Worm (Caenorhabditis elegans) whole organism, L4 larva: ENCODE data around the gene pik-1.
A peak's percentile ranks its signal among the peaks of the same experiment; 100 is the strongest.

Experiments
- F26F4.8 ChIP-seq: fragments of 200-800 bp; sonication (Bioruptor generic); conservative IDR thresholded peaks from 2 replicates; pipeline ENCODE4 v1.3.6; 2022; ENCODE audit warnings: missing genetic modification characterization, missing compliant biosample characterization
- F37D6.2 ChIP-seq: sonication (generic microtip); optimal IDR thresholded peaks from 2 replicates; lab custom pipeline; 2016; ENCODE audit warnings: mild to moderate bottlenecking, missing genetic modification characterization, missing compliant biosample characterization
- F44E2.7 ChIP-seq: fragments of 200-800 bp; sonication (Bioruptor generic); IDR thresholded peaks from 2 replicates; pipeline ENCODE4 v2.1.2; 2022; ENCODE audit warnings: missing genetic modification characterization, missing compliant biosample characterization
- R02D3.7 ChIP-seq: fragments of 150-350 bp; sonication (generic microtip); optimal IDR thresholded peaks from 3 replicates; lab custom pipeline; 2014; ENCODE audit warnings: missing biosample characterization, missing genetic modification characterization
- Y105C5A.15 ChIP-seq: fragments of 200-800 bp; sonication (Bioruptor generic); IDR thresholded peaks from 2 replicates; pipeline ENCODE4 v1.3.6; 2022; ENCODE audit warnings: missing genetic modification characterization, missing compliant biosample characterization
- Y5F2A.4 ChIP-seq: fragments of 200-800 bp; sonication (Bioruptor generic); optimal IDR thresholded peaks from 2 replicates; lab custom pipeline; 2018; ENCODE audit warnings: mild to moderate bottlenecking, missing genetic modification characterization, missing compliant biosample characterization
- Y75B8A.6 ChIP-seq: fragments of 200-800 bp; sonication (Bioruptor generic); IDR thresholded peaks from 2 replicates; pipeline ENCODE4 v1.3.6; 2022; ENCODE audit warnings: missing genetic modification reagents, missing genetic modification characterization, missing compliant biosample characterization
- ZK546.5 ChIP-seq, 2 experiments: sonication (generic microtip); optimal IDR thresholded peaks; 2 replicates each; lab custom pipeline; 2017; ENCODE audit warnings: missing biosample characterization in 2 of 2, missing genetic modification characterization in 2 of 2
- ceh-20 ChIP-seq: fragments of 200-800 bp; sonication (Bioruptor generic); IDR thresholded peaks from 2 replicates; pipeline ENCODE4 v1.3.6; 2022; ENCODE audit warnings: missing genetic modification reagents, missing genetic modification characterization, missing compliant biosample characterization
- ceh-62 ChIP-seq: sonication (generic microtip); optimal IDR thresholded peaks from 2 replicates; lab custom pipeline; 2017; ENCODE audit warnings: missing biosample characterization, missing genetic modification characterization
- ceh-82 ChIP-seq: sonication (generic microtip); optimal IDR thresholded peaks from 2 replicates; lab custom pipeline; 2017; ENCODE audit warnings: missing biosample characterization, missing genetic modification characterization
- ces-1 ChIP-seq: fragments of 150-350 bp; sonication (generic microtip); optimal IDR thresholded peaks from 4 replicates; lab custom pipeline; 2014; ENCODE audit warnings: missing biosample characterization, missing genetic modification reagents, missing genetic modification characterization
- daf-16 ChIP-seq, 3 experiments: sonication (generic microtip); optimal IDR thresholded peaks; 2 replicates each; lab custom pipeline; 2016 to 2017; ENCODE audit warnings: missing genetic modification characterization in 3 of 3, missing genetic modification reagents in 3 of 3, mild to moderate bottlenecking in 2 of 3, missing compliant biosample characterization in 2 of 3, missing biosample characterization in 1 of 3, moderate library complexity in 1 of 3
- dmd-6 ChIP-seq: fragments of 200-800 bp; sonication (Bioruptor generic); IDR thresholded peaks from 2 replicates; pipeline ENCODE4 v1.3.6; 2022; ENCODE audit warnings: missing genetic modification reagents, missing genetic modification characterization, missing compliant biosample characterization
- dmd-8 ChIP-seq: fragments of 200-800 bp; sonication (Bioruptor generic); IDR thresholded peaks from 2 replicates; pipeline ENCODE4 v1.3.6; 2022; ENCODE audit warnings: missing genetic modification characterization, missing compliant biosample characterization
- dmd-9 ChIP-seq: fragments of 200-800 bp; sonication (Bioruptor generic); IDR thresholded peaks from 2 replicates; pipeline ENCODE4 v1.3.6; 2022; ENCODE audit warnings: missing genetic modification reagents, missing genetic modification characterization, missing compliant biosample characterization
- dpl-1 ChIP-seq: fragments of 150-350 bp; optimal IDR thresholded peaks from 2 replicates; lab custom pipeline; 2014; ENCODE audit warnings: missing biosample characterization, missing genetic modification reagents, missing genetic modification characterization
- duxl-1 ChIP-seq: sonication (generic microtip); optimal IDR thresholded peaks from 2 replicates; lab custom pipeline; 2016; ENCODE audit warnings: mild to moderate bottlenecking, missing genetic modification characterization, moderate library complexity, missing compliant biosample characterization; ENCODE audit not compliant: poor library complexity
- dve-1 ChIP-seq: sonication (generic microtip); optimal IDR thresholded peaks from 2 replicates; lab custom pipeline; 2017; ENCODE audit warnings: antibody characterized with exemption, mild to moderate bottlenecking, missing genetic modification characterization, missing compliant biosample characterization; ENCODE audit not compliant: insufficient read depth
- fos-1 ChIP-seq: fragments of 150-350 bp; optimal IDR thresholded peaks from 2 replicates; lab custom pipeline; 2014; ENCODE audit warnings: missing biosample characterization, missing genetic modification characterization
- hif-1 ChIP-seq, 2 experiments: sonication (generic microtip); optimal IDR thresholded peaks; 2 replicates each; lab custom pipeline; 2016 to 2017; ENCODE audit warnings: missing compliant biosample characterization in 2 of 2, missing genetic modification characterization in 2 of 2, missing genetic modification reagents in 2 of 2, missing genotype in 2 of 2, mild to moderate bottlenecking in 1 of 2
- hlh-11 ChIP-seq: fragments of 200-800 bp; sonication (Bioruptor generic); optimal IDR thresholded peaks from 2 replicates; lab custom pipeline; 2018; ENCODE audit warnings: mild to moderate bottlenecking, missing genetic modification characterization, missing compliant biosample characterization
- hmg-1.1 ChIP-seq: fragments of 200-800 bp; sonication (Bioruptor generic); IDR thresholded peaks from 2 replicates; pipeline ENCODE4 v1.3.6; 2022; ENCODE audit warnings: missing genetic modification reagents, missing genetic modification characterization, missing compliant biosample characterization
- jun-1 ChIP-seq: fragments of 150-350 bp; optimal IDR thresholded peaks from 2 replicates; lab custom pipeline; 2014; ENCODE audit warnings: missing biosample characterization, missing genetic modification reagents, missing genetic modification characterization
- lim-7 ChIP-seq: fragments of 200-800 bp; sonication (Bioruptor generic); IDR thresholded peaks from 2 replicates; pipeline ENCODE4 v1.3.6; 2022; ENCODE audit warnings: missing genetic modification characterization, missing compliant biosample characterization
- lin-1 ChIP-seq: fragments of 200-800 bp; sonication (Bioruptor generic); IDR thresholded peaks from 2 replicates; pipeline ENCODE4 v1.3.6; 2022; ENCODE audit warnings: missing genetic modification reagents, missing genetic modification characterization, missing compliant biosample characterization
- lin-13 ChIP-seq: fragments of 150-350 bp; optimal IDR thresholded peaks from 2 replicates; lab custom pipeline; 2014; ENCODE audit warnings: missing biosample characterization, missing genetic modification reagents, missing genetic modification characterization
- lin-15B ChIP-seq: fragments of 150-350 bp; sonication (generic microtip); optimal IDR thresholded peaks from 3 replicates; lab custom pipeline; 2014; ENCODE audit warnings: missing biosample characterization, missing genetic modification characterization
- lin-29 ChIP-seq: fragments of 200-800 bp; sonication (Bioruptor generic); IDR thresholded peaks from 2 replicates; pipeline ENCODE4 v1.3.6; 2022; ENCODE audit warnings: missing genetic modification reagents, missing genetic modification characterization, missing compliant biosample characterization
- lir-3 ChIP-seq: sonication (generic microtip); optimal IDR thresholded peaks from 2 replicates; lab custom pipeline; 2016; ENCODE audit warnings: mild to moderate bottlenecking, missing genetic modification characterization, missing compliant biosample characterization
- lsy-2 ChIP-seq, 2 experiments: fragments of 150-350 bp in 1 of 2; sonication (generic microtip) in 1 of 2; optimal IDR thresholded peaks; 2 replicates each; lab custom pipeline; 2014 to 2017; ENCODE audit warnings: missing biosample characterization in 2 of 2, missing genetic modification characterization in 2 of 2
- mes-2 ChIP-seq: sonication (generic microtip); optimal IDR thresholded peaks from 2 replicates; lab custom pipeline; 2016; ENCODE audit warnings: missing genotype, mild to moderate bottlenecking, missing genetic modification characterization, missing compliant biosample characterization; ENCODE audit not compliant: poor library complexity, severe bottlenecking
- nhr-10 ChIP-seq: fragments of 150-350 bp; optimal IDR thresholded peaks from 2 replicates; lab custom pipeline; 2014; ENCODE audit warnings: missing biosample characterization, missing genetic modification characterization
- nhr-25 ChIP-seq: sonication (generic microtip); optimal IDR thresholded peaks from 2 replicates; lab custom pipeline; 2017; ENCODE audit warnings: missing genetic modification characterization, mild to moderate bottlenecking, missing compliant biosample characterization, antibody characterized with exemption, moderate library complexity, borderline replicate concordance; ENCODE audit not compliant: insufficient read depth
- nhr-41 ChIP-seq: fragments of 200-800 bp; sonication (Bioruptor generic); IDR thresholded peaks from 2 replicates; pipeline ENCODE4 v1.3.6; 2022; ENCODE audit warnings: missing genetic modification reagents, missing genetic modification characterization, missing compliant biosample characterization
- nhr-48 ChIP-seq: sonication (generic microtip); optimal IDR thresholded peaks from 2 replicates; lab custom pipeline; 2016; ENCODE audit warnings: mild to moderate bottlenecking, missing genetic modification characterization, missing compliant biosample characterization
- nhr-6 ChIP-seq: fragments of 150-350 bp; optimal IDR thresholded peaks from 2 replicates; lab custom pipeline; 2014; ENCODE audit warnings: missing biosample characterization, missing genetic modification characterization
- php-3 ChIP-seq: fragments of 200-800 bp; sonication (Bioruptor generic); IDR thresholded peaks from 2 replicates; pipeline ENCODE4 v1.3.6; 2022; ENCODE audit warnings: missing genetic modification reagents, missing genetic modification characterization, missing compliant biosample characterization
- rbr-2 ChIP-seq: sonication (generic microtip); optimal IDR thresholded peaks from 2 replicates; lab custom pipeline; 2016; ENCODE audit warnings: missing genotype, missing genetic modification characterization, missing compliant biosample characterization
- saeg-2 ChIP-seq: fragments of 200-800 bp; sonication (Bioruptor generic); IDR thresholded peaks from 2 replicates; pipeline ENCODE4 v1.3.6; 2022; ENCODE audit warnings: missing genetic modification reagents, missing genetic modification characterization, missing compliant biosample characterization
- set-16 ChIP-seq: fragments of 200-800 bp; sonication (Bioruptor generic); IDR thresholded peaks from 2 replicates; pipeline ENCODE4 v1.3.6; 2022; ENCODE audit warnings: missing genetic modification reagents, missing genetic modification characterization, missing compliant biosample characterization
- snpc-4 ChIP-seq: fragments of 150-350 bp; optimal IDR thresholded peaks from 2 replicates; lab custom pipeline; 2014; ENCODE audit warnings: missing biosample characterization, missing genetic modification characterization
- tag-97 ChIP-seq: fragments of 200-800 bp; sonication (Bioruptor generic); IDR thresholded peaks from 2 replicates; pipeline ENCODE4 v1.3.6; 2022; ENCODE audit warnings: missing genetic modification characterization, missing compliant biosample characterization
- tra-1 ChIP-seq: fragments of 200-800 bp; sonication (Bioruptor generic); IDR thresholded peaks from 2 replicates; pipeline ENCODE4 v1.3.6; 2022; ENCODE audit warnings: missing genetic modification reagents, missing genetic modification characterization, missing compliant biosample characterization
- unc-130 ChIP-seq: sonication (generic microtip); optimal IDR thresholded peaks from 2 replicates; lab custom pipeline; 2016; ENCODE audit warnings: missing genetic modification reagents, missing genetic modification characterization, missing compliant biosample characterization
- unc-39 ChIP-seq: sonication (generic microtip); optimal IDR thresholded peaks from 2 replicates; lab custom pipeline; 2017; ENCODE audit warnings: missing biosample characterization, missing genetic modification characterization
- unc-62 ChIP-seq, 3 experiments: fragments of 150-350 bp in 1 of 3; sonication (generic microtip); optimal IDR thresholded peaks in 2 of 3; peaks in 1 of 3; 1 replicate in 1 of 3; 2 replicates in 2 of 3; lab custom pipeline; 2014 to 2017; ENCODE audit warnings: missing biosample characterization in 3 of 3, missing genetic modification characterization in 3 of 3, missing genetic modification reagents in 3 of 3, missing genotype in 1 of 3
- zag-1 ChIP-seq: fragments of 150-350 bp; optimal IDR thresholded peaks from 2 replicates; lab custom pipeline; 2014; ENCODE audit warnings: missing biosample characterization, missing genetic modification characterization
- zfp-2 ChIP-seq: sonication (generic microtip); optimal IDR thresholded peaks from 2 replicates; lab custom pipeline; 2016; ENCODE audit warnings: mild to moderate bottlenecking, missing genetic modification characterization, missing compliant biosample characterization
- zfp-3 ChIP-seq: fragments of 200-800 bp; sonication (Bioruptor generic); conservative IDR thresholded peaks from 2 replicates; pipeline ENCODE4 v1.3.6; 2022; ENCODE audit warnings: missing genetic modification reagents, missing genetic modification characterization, missing compliant biosample characterization

The pik-1 gene

ce11 chrIV:13393246-13393716, 22.6 kb upstream of the pik-1 start (continued):
- TF ChIP-seq hif-1 (tag; optimal IDR thresholded peaks at IDR 0.05; lab: Kevin White, UChicago) = peak in 1 of 2 experiments; percentile 62
- TF ChIP-seq set-16 (GFP tag; lab: Robert Waterston, UW) = no peak
- TF ChIP-seq Y5F2A.4 (GFP tag; lab: Kevin White, UChicago) = no peak
- no peak for TF ChIP-seq dmd-8 (GFP tag; lab: Robert Waterston, UW)
- TF ChIP-seq ces-1 (GFP tag; lab: Kevin White, UChicago) = no peak
- peak; percentile 91 for TF ChIP-seq hlh-11
- TF ChIP-seq lsy-2 (tag; optimal IDR thresholded peaks at IDR 0.05; lab: Kevin White, UChicago) = no peak
- TF ChIP-seq nhr-25 (tag; lab: Kevin White, UChicago) = no peak
- no peak for TF ChIP-seq F44E2.7 (GFP tag; lab: Robert Waterston, UW)
- TF ChIP-seq lin-1 = no peak
- TF ChIP-seq lin-29 = no peak
- peak in 1 of 2 experiments; percentile 55 for TF ChIP-seq daf-16 (GFP tag; optimal IDR thresholded peaks at IDR 0.05; lab: Kevin White, UChicago)
- peak; percentile 70 for TF ChIP-seq daf-16 (tag; optimal IDR thresholded peaks at IDR 0.05; lab: Kevin White, UChicago)
- TF ChIP-seq dmd-9 (GFP tag; lab: Robert Waterston, UW) = no peak
- no peak for TF ChIP-seq zag-1
- TF ChIP-seq jun-1 (tag; lab: Kevin White, UChicago) = no peak
- no peak for TF ChIP-seq F37D6.2
- peak; percentile 81 for TF ChIP-seq nhr-48 (tag; lab: Kevin White, UChicago)
- TF ChIP-seq zfp-3 (GFP tag; lab: Robert Waterston, UW) = no peak
- TF ChIP-seq dve-1 = peak; percentile 52
- no peak for TF ChIP-seq ZK546.5 (tag; optimal IDR thresholded peaks at IDR 0.05; lab: Kevin White, UChicago)
- no peak for TF ChIP-seq rbr-2 (tag; lab: Kevin White, UChicago)
- no peak for TF ChIP-seq lin-15B (tag; lab: Kevin White, UChicago)
- no peak for TF ChIP-seq duxl-1 (tag; lab: Kevin White, UChicago)
- TF ChIP-seq nhr-10 (tag; lab: Kevin White, UChicago) = peak; percentile 87
- TF ChIP-seq unc-62 (GFP tag; optimal IDR thresholded peaks at IDR 0.05 in 1 of 2; lab: Kevin White, UChicago) = peak in 1 of 2 experiments; percentile 83
- TF ChIP-seq unc-62 (tag; optimal IDR thresholded peaks at IDR 0.05; lab: Kevin White, UChicago) = no peak
- TF ChIP-seq unc-39 = no peak
- TF ChIP-seq nhr-41 = no peak
- no peak; the same call in 1 of the 2 replicates for TF ChIP-seq tra-1
- TF ChIP-seq php-3 (GFP tag; lab: Robert Waterston, UW) = peak; percentile 67; the same call in 1 of the 2 replicates
- TF ChIP-seq dpl-1 = no peak
- TF ChIP-seq dmd-6 = peak; percentile 86
- TF ChIP-seq saeg-2 (GFP tag; lab: Robert Waterston, UW) = no peak
- peak; percentile 34 for TF ChIP-seq nhr-6
- TF ChIP-seq Y75B8A.6 (GFP tag; lab: Robert Waterston, UW) = 0 out of 2 replicates have a peak, but pooled peaks have one; percentile 57
- no peak for TF ChIP-seq ceh-82
- TF ChIP-seq tag-97 = no peak
- TF ChIP-seq unc-130 = no peak
- peak; percentile 7 for TF ChIP-seq mes-2
- no peak for TF ChIP-seq zfp-2 (tag; lab: Kevin White, UChicago)
- TF ChIP-seq R02D3.7 (tag; lab: Kevin White, UChicago) = no peak
- no peak for TF ChIP-seq fos-1 (tag; lab: Kevin White, UChicago)
- peak; percentile 23 for TF ChIP-seq lin-13 (GFP tag; lab: Kevin White, UChicago)
- no peak for TF ChIP-seq lir-3 (tag; lab: Kevin White, UChicago)
- no peak for TF ChIP-seq Y105C5A.15 (GFP tag; lab: Robert Waterston, UW)
- TF ChIP-seq ceh-62 (tag; lab: Kevin White, UChicago) = no peak
- TF ChIP-seq lim-7 (GFP tag; lab: Robert Waterston, UW) = no peak
- no peak for TF ChIP-seq F26F4.8 (GFP tag; lab: Robert Waterston, UW)
- TF ChIP-seq ceh-20 (GFP tag; lab: Robert Waterston, UW) = peak; percentile 7; the same call in 1 of the 2 replicates
- no peak for TF ChIP-seq snpc-4 (tag; lab: Kevin White, UChicago)
- TF ChIP-seq hmg-1.1 (GFP tag; lab: Robert Waterston, UW) = no peak
